Worm (Caenorhabditis elegans) whole organism, L1 larva: Measurements from ENCODE around the gene T22D1.17.

ENCODE experiments used
- C16A3.4 ChIP-seq: fragments of 150-350 bp; optimal IDR thresholded peaks from 2 replicates; lab custom pipeline; 2014; ENCODE audit warnings: missing biosample characterization, missing genetic modification characterization
- ceh-90 ChIP-seq: sonication (generic microtip); optimal IDR thresholded peaks from 2 replicates; lab custom pipeline; 2016; ENCODE audit warnings: missing genetic modification characterization, missing compliant biosample characterization
- lin-35 ChIP-seq, 2 experiments: fragments of 150-350 bp; optimal IDR thresholded peaks; 2 replicates each; lab custom pipeline; 2014; ENCODE audit warnings: missing biosample characterization in 2 of 2, missing genetic modification characterization in 2 of 2, missing genetic modification reagents in 2 of 2
- skn-1 ChIP-seq: fragments of 150-350 bp; optimal IDR thresholded peaks from 2 replicates; lab custom pipeline; 2014; ENCODE audit warnings: missing biosample characterization, missing genetic modification characterization
- snpc-4 ChIP-seq: fragments of 150-350 bp; optimal IDR thresholded peaks from 2 replicates; lab custom pipeline; 2014; ENCODE audit warnings: missing biosample characterization, missing genetic modification characterization

DNA sequence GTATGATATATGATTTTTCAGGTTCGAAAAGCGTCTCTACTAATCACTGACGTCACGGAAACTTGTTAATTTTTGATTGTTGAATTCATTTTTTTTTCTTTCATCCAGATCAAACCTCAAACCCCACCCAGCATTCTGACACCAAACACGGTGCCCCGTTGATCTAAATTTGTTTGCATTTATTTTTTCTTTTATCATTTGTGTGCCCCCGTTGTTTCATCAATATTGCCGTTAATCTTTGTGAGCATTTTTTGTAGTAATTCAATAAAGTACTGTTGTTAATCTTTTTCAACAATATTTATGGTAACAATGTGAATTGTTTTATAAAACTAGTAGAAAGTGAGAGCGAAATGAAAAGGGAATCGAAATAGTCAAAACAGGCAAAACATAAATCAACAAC, 11.0 kb downstream of the T22D1.17 start:
- TF ChIP-seq snpc-4 (no peak), skn-1 (tag; lab: Kevin White, UChicago) (no peak), ceh-90 (tag; lab: Kevin White, UChicago) (no peak), lin-35 (GFP tag; optimal IDR thresholded peaks at IDR 0.05; lab: Kevin White, UChicago) (no peak), C16A3.4 (no peak)
